Worm (Caenorhabditis elegans): ENCODE results near the gene fic-1.

fic-1 gene

DNA sequence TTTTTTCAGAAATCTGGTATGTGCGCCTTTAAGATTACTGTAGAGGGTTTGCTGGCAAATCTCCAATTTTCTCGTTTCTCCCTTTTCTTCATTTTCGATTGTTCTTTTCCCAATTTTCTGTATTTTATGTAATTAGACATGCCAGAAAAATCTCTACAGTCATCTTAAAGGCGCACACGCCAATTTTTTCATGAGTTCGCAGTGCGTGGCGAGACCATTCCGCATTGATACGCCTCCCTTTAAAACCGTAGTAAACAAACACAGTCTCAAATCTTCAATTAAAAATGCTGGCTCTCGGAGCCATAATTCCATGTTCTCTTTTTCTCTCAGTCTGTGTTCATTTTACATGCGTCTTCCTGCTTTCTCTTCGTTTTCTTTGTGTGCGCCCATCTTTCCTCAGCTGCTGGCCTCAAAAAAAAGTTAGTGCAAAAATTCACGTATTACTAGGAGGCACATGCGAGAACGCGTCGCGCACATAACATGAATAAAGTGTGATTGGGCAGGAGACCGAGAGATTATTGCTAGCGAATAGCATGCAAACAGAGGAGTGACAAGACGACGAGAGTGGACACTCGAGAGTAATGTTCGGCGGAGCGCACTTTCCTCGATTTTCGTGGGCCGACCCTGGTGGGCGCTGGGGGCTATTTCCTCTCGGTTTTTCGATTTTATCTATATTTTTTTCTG is 18.2 kb upstream of the fic-1 start (continued):
- TF ChIP-seq egl-27 (tag; optimal IDR thresholded peaks at IDR 0.05) = no peak
- TF ChIP-seq rbr-2 (tag; optimal IDR thresholded peaks at IDR 0.05) = no peak
- no peak for TF ChIP-seq ztf-11 (tag; optimal IDR thresholded peaks at IDR 0.05)
- no peak for TF ChIP-seq Y5F2A.4 (GFP tag; optimal IDR thresholded peaks at IDR 0.05)
- no peak for TF ChIP-seq lir-3 (tag; optimal IDR thresholded peaks at IDR 0.05)
- TF ChIP-seq dpl-1 (GFP tag; optimal IDR thresholded peaks at IDR 0.05) = peak; percentile 58
- TF ChIP-seq lin-1 (GFP tag; IDR thresholded peaks at IDR 0.05) = peak; percentile 48; the same call in 1 of the 2 replicates
- peak; percentile 40 for TF ChIP-seq fkh-10 (GFP tag; optimal IDR thresholded peaks at IDR 0.05)
- no peak for TF ChIP-seq jun-1 (tag; optimal IDR thresholded peaks at IDR 0.05)
- TF ChIP-seq nhr-6 (tag; optimal IDR thresholded peaks at IDR 0.05) = peak; percentile 43
- TF ChIP-seq madf-9 (GFP tag; conservative IDR thresholded peaks at IDR 0.05) = no peak
- TF ChIP-seq F26F4.8 (GFP tag; conservative IDR thresholded peaks at IDR 0.05) = no peak
- peak; percentile 31 for TF ChIP-seq F37D6.2 (tag; optimal IDR thresholded peaks at IDR 0.05)
- TF ChIP-seq mdt-29 (GFP tag; IDR thresholded peaks at IDR 0.05) = no peak
- no peak for TF ChIP-seq F10B5.3 (tag; optimal IDR thresholded peaks at IDR 0.05)
- TF ChIP-seq nhr-41 (GFP tag; IDR thresholded peaks at IDR 0.05) = no peak
- no peak for TF ChIP-seq madf-5 (GFP tag; IDR thresholded peaks at IDR 0.05)
- TF ChIP-seq attf-4 (tag; optimal IDR thresholded peaks at IDR 0.05) = no peak
- TF ChIP-seq Y105C5A.15 (GFP tag; IDR thresholded peaks at IDR 0.05) = no peak
- TF ChIP-seq D1046.2 (GFP tag; IDR thresholded peaks at IDR 0.05) = no peak
- no peak for TF ChIP-seq tag-97 (GFP tag; IDR thresholded peaks at IDR 0.05)
- no peak for TF ChIP-seq zag-1 (tag; optimal IDR thresholded peaks at IDR 0.05)
- peak; percentile 87 for TF ChIP-seq lin-38 (GFP tag; IDR thresholded peaks at IDR 0.05)
- TF ChIP-seq daf-19 (GFP tag; conservative IDR thresholded peaks at IDR 0.05) = 0 out of 2 replicates have a peak, but pooled peaks have one; percentile 27
- TF ChIP-seq zfp-3 (GFP tag; conservative IDR thresholded peaks at IDR 0.05) = no peak
- peak; percentile 50 to 75 for TF ChIP-seq lsy-2 (tag; optimal IDR thresholded peaks at IDR 0.05)
- peak in 1 of 2 experiments; percentile 35 for TF ChIP-seq daf-16 (GFP tag; optimal IDR thresholded peaks at IDR 0.05)
- TF ChIP-seq daf-16 (tag; optimal IDR thresholded peaks at IDR 0.05) = peak; percentile 62
- no peak for TF ChIP-seq php-3 (GFP tag; IDR thresholded peaks at IDR 0.05)
- no peak for TF ChIP-seq spr-1 (tag; optimal IDR thresholded peaks at IDR 0.05)
- TF ChIP-seq nhr-48 (tag; optimal IDR thresholded peaks at IDR 0.05) = peak; percentile 25
- TF ChIP-seq mep-1 (tag; optimal IDR thresholded peaks at IDR 0.05) = peak; percentile 87
- no peak for TF ChIP-seq egl-43 (GFP tag; IDR thresholded peaks at IDR 0.05)
- no peak for TF ChIP-seq sdz-12 (GFP tag; optimal IDR thresholded peaks at IDR 0.05)
- TF ChIP-seq nhr-11 (tag; optimal IDR thresholded peaks at IDR 0.05) = peak; percentile 77
- TF ChIP-seq aha-1 (tag) = peak; percentile 99
- no peak for TF ChIP-seq gei-8 (GFP tag; optimal IDR thresholded peaks at IDR 0.05)
- TF ChIP-seq set-16 (GFP tag; IDR thresholded peaks at IDR 0.05) = no peak
- TF ChIP-seq vab-7 (GFP tag; IDR thresholded peaks at IDR 0.05) = peak; percentile 39; the same call in 1 of the 2 replicates
- TF ChIP-seq ama-1 (optimal IDR thresholded peaks at IDR 0.05) = peak; percentile 76
- TF ChIP-seq unc-39 (tag; optimal IDR thresholded peaks at IDR 0.05) = no peak
- peak; percentile 53; the same call in 1 of the 2 replicates for TF ChIP-seq ceh-20 (GFP tag; IDR thresholded peaks at IDR 0.05)
- peak; percentile 86 for TF ChIP-seq hmg-1.1 (GFP tag; IDR thresholded peaks at IDR 0.05)
- no peak for TF ChIP-seq nhr-10 (tag; optimal IDR thresholded peaks at IDR 0.05)
- TF ChIP-seq lin-39 (tag; optimal IDR thresholded peaks at IDR 0.05) = no peak
- TF ChIP-seq ctbp-1 (GFP tag; IDR thresholded peaks at IDR 0.05) = peak; percentile 75
- TF ChIP-seq R02D3.7 (tag; optimal IDR thresholded peaks at IDR 0.05) = no peak
- no peak for TF ChIP-seq F44E2.7 (GFP tag; IDR thresholded peaks at IDR 0.05)
- TF ChIP-seq snpc-1.2 (GFP tag; IDR thresholded peaks at IDR 0.05) = 0 out of 2 replicates have a peak, but pooled peaks have one; percentile 44
- TF ChIP-seq ces-1 (GFP tag; optimal IDR thresholded peaks at IDR 0.05) = no peak
- peak in 1 of 2 experiments; percentile 96 for TF ChIP-seq unc-62 (GFP tag; optimal IDR thresholded peaks at IDR 0.05 in 1 of 2)
- no peak for TF ChIP-seq unc-62 (tag; optimal IDR thresholded peaks at IDR 0.05)

All from whole organism, L4 larva.